Worm (Caenorhabditis elegans) whole organism, young adult: ENCODE results near the gene rpac-19.

ENCODE experiments used
- B0019.2 ChIP-seq: fragments of 200-800 bp; sonication (Bioruptor generic); conservative IDR thresholded peaks from 2 replicates; pipeline ENCODE4 v1.3.6; 2022; ENCODE audit warnings: missing genetic modification reagents, missing genetic modification characterization, missing compliant biosample characterization
- B0261.1 ChIP-seq: sonication (generic microtip); optimal IDR thresholded peaks from 2 replicates; lab custom pipeline; 2016; ENCODE audit warnings: mild to moderate bottlenecking, missing genetic modification characterization, moderate library complexity, missing compliant biosample characterization
- D2030.7 ChIP-seq: fragments of 200-800 bp; sonication (Bioruptor generic); IDR thresholded peaks from 2 replicates; pipeline ENCODE4 v1.3.6; 2022; ENCODE audit warnings: missing genetic modification reagents, missing genetic modification characterization, missing compliant biosample characterization
- F22D6.2 ChIP-seq: sonication (generic microtip); optimal IDR thresholded peaks from 2 replicates; lab custom pipeline; 2016; ENCODE audit warnings: mild to moderate bottlenecking, missing genetic modification characterization, missing compliant biosample characterization
- F33H1.4 ChIP-seq: fragments of 200-800 bp; sonication (Bioruptor generic); IDR thresholded peaks from 2 replicates; pipeline ENCODE4 v1.3.6; 2022; ENCODE audit warnings: missing genetic modification reagents, missing genetic modification characterization, missing compliant biosample characterization
- F37B4.10 ChIP-seq: fragments of 200-800 bp; sonication (Bioruptor generic); IDR thresholded peaks from 2 replicates; pipeline ENCODE4 v1.3.6; 2022; ENCODE audit warnings: missing genetic modification characterization, missing compliant biosample characterization
- F57C9.4 ChIP-seq: sonication (generic microtip); optimal IDR thresholded peaks from 2 replicates; lab custom pipeline; 2017; ENCODE audit warnings: mild to moderate bottlenecking, missing genetic modification characterization, missing compliant biosample characterization
- Y53G8AR.9 ChIP-seq: fragments of 200-800 bp; sonication (Bioruptor generic); conservative IDR thresholded peaks from 2 replicates; pipeline ENCODE4 v1.3.6; 2022; ENCODE audit warnings: missing genetic modification reagents, missing genetic modification characterization, missing compliant biosample characterization
- Y95B8A.8 ChIP-seq: fragments of 200-800 bp; sonication (Bioruptor generic); IDR thresholded peaks from 2 replicates; pipeline ENCODE4 v1.3.6; 2022; ENCODE audit warnings: missing genetic modification reagents, missing genetic modification characterization, missing compliant biosample characterization
- ZK185.1 ChIP-seq: sonication (generic microtip); optimal IDR thresholded peaks from 2 replicates; lab custom pipeline; 2016; ENCODE audit warnings: mild to moderate bottlenecking, missing genetic modification characterization, missing compliant biosample characterization; ENCODE audit not compliant: poor library complexity, severe bottlenecking
- aptf-3 ChIP-seq: fragments of 200-800 bp; sonication (Bioruptor generic); IDR thresholded peaks from 2 replicates; pipeline ENCODE4 v1.3.6; 2022; ENCODE audit warnings: missing genetic modification characterization, missing compliant biosample characterization
- atf-7 ChIP-seq: sonication (generic microtip); optimal IDR thresholded peaks from 2 replicates; lab custom pipeline; 2017; ENCODE audit warnings: mild to moderate bottlenecking, missing genetic modification characterization, missing compliant biosample characterization
- athp-1 ChIP-seq: sonication (generic microtip); optimal IDR thresholded peaks from 2 replicates; lab custom pipeline; 2017; ENCODE audit warnings: mild to moderate bottlenecking, missing genetic modification characterization, missing compliant biosample characterization
- bed-2 ChIP-seq: fragments of 200-800 bp; sonication (Bioruptor generic); IDR thresholded peaks from 2 replicates; pipeline ENCODE4 v1.3.6; 2022; ENCODE audit warnings: missing genetic modification reagents, missing genetic modification characterization, missing compliant biosample characterization
- cebp-1 ChIP-seq, 2 experiments: fragments of 200-800 bp in 1 of 2; sonication (Bioruptor generic) in 1 of 2; sonication (generic microtip) in 1 of 2; IDR thresholded peaks in 1 of 2; optimal IDR thresholded peaks in 1 of 2; 2 replicates each; pipeline versions ENCODE4 v1.3.6 to Lab custom; 2017 to 2022; ENCODE audit warnings: missing compliant biosample characterization in 2 of 2, missing genetic modification characterization in 2 of 2, mild to moderate bottlenecking in 1 of 2, missing genetic modification reagents in 1 of 2, moderate library complexity in 1 of 2
- ceh-79 ChIP-seq: sonication (generic microtip); optimal IDR thresholded peaks from 2 replicates; lab custom pipeline; 2017; ENCODE audit warnings: mild to moderate bottlenecking, missing genetic modification characterization, missing compliant biosample characterization
- ceh-91 ChIP-seq: fragments of 200-800 bp; sonication (Bioruptor generic); IDR thresholded peaks from 2 replicates; pipeline ENCODE4 v1.3.6; 2022; ENCODE audit warnings: missing genetic modification reagents, missing genetic modification characterization, missing compliant biosample characterization
- die-1 ChIP-seq: sonication (generic microtip); optimal IDR thresholded peaks from 2 replicates; lab custom pipeline; 2016; ENCODE audit warnings: missing genotype, mild to moderate bottlenecking, missing genetic modification characterization, missing compliant biosample characterization
- fkh-3 ChIP-seq: sonication (generic microtip); optimal IDR thresholded peaks from 2 replicates; lab custom pipeline; 2016; ENCODE audit warnings: mild to moderate bottlenecking, missing genetic modification characterization, missing compliant biosample characterization
- hlh-12 ChIP-seq: sonication (generic microtip); optimal IDR thresholded peaks from 2 replicates; lab custom pipeline; 2016; ENCODE audit warnings: missing genetic modification characterization, missing compliant biosample characterization
- hlh-26 ChIP-seq: fragments of 200-800 bp; sonication (Bioruptor generic); conservative IDR thresholded peaks from 2 replicates; pipeline ENCODE4 v1.3.6; 2022; ENCODE audit warnings: missing genetic modification reagents, missing genetic modification characterization, missing compliant biosample characterization
- hmg-20 ChIP-seq: fragments of 200-800 bp; sonication (Bioruptor generic); IDR thresholded peaks from 2 replicates; pipeline ENCODE4 v1.3.6; 2022; ENCODE audit warnings: missing genetic modification reagents, missing genetic modification characterization, missing compliant biosample characterization
- hrde-1 ChIP-seq: sonication (generic microtip); optimal IDR thresholded peaks from 2 replicates; lab custom pipeline; 2016; ENCODE audit warnings: missing genetic modification characterization, mild to moderate bottlenecking, missing compliant biosample characterization, moderate library complexity, missing genotype, missing genetic modification reagents, borderline replicate concordance
- hsf-1 ChIP-seq: fragments of 200-800 bp; sonication (Bioruptor generic); IDR thresholded peaks from 2 replicates; pipeline ENCODE4 v1.3.6; 2022; ENCODE audit warnings: missing genetic modification reagents, missing genetic modification characterization, missing compliant biosample characterization
- let-607 ChIP-seq, 2 experiments: fragments of 200-800 bp in 1 of 2; sonication (Bioruptor generic) in 1 of 2; sonication (generic microtip) in 1 of 2; optimal IDR thresholded peaks; 2 replicates each; lab custom pipeline; 2016 to 2018; ENCODE audit warnings: mild to moderate bottlenecking in 2 of 2, missing compliant biosample characterization in 2 of 2, missing genetic modification characterization in 2 of 2, moderate library complexity in 2 of 2, missing genotype in 1 of 2
- lir-1 ChIP-seq: fragments of 200-800 bp; sonication (Bioruptor generic); conservative IDR thresholded peaks from 2 replicates; pipeline ENCODE4 v1.3.6; 2022; ENCODE audit warnings: missing genetic modification reagents, missing genetic modification characterization, missing compliant biosample characterization
- madf-6 ChIP-seq: fragments of 200-800 bp; sonication (Bioruptor generic); IDR thresholded peaks from 2 replicates; pipeline ENCODE4 v1.3.6; 2022; ENCODE audit warnings: missing genetic modification reagents, missing genetic modification characterization, missing compliant biosample characterization
- madf-8 ChIP-seq: fragments of 200-800 bp; sonication (Bioruptor generic); conservative IDR thresholded peaks from 2 replicates; pipeline ENCODE4 v1.3.6; 2022; ENCODE audit warnings: missing genetic modification reagents, missing genetic modification characterization, missing compliant biosample characterization
- nhr-120 ChIP-seq: fragments of 200-800 bp; sonication (Bioruptor generic); IDR thresholded peaks from 2 replicates; pipeline ENCODE4 v1.3.6; 2022; ENCODE audit warnings: missing genetic modification characterization, missing compliant biosample characterization
- nhr-27 ChIP-seq: fragments of 200-800 bp; sonication (Bioruptor generic); optimal IDR thresholded peaks from 2 replicates; lab custom pipeline; 2018; ENCODE audit warnings: mild to moderate bottlenecking, missing genetic modification characterization, moderate library complexity, missing compliant biosample characterization
- nhr-80 ChIP-seq: sonication (generic microtip); optimal IDR thresholded peaks from 2 replicates; lab custom pipeline; 2016; ENCODE audit warnings: missing genetic modification characterization, missing compliant biosample characterization
- rpc-1 ChIP-seq, 2 experiments: fragments of 150-350 bp in 1 of 2; sonication (generic microtip) in 1 of 2; optimal IDR thresholded peaks; 2 replicates each; lab custom pipeline; 2014 to 2018; ENCODE audit warnings: missing biosample characterization in 1 of 2, missing genetic modification characterization in 1 of 2, missing genetic modification reagents in 1 of 2, missing genotype in 1 of 2
- snpc-1.1 ChIP-seq: sonication (generic microtip); optimal IDR thresholded peaks from 2 replicates; lab custom pipeline; 2017; ENCODE audit warnings: missing genetic modification characterization, mild to moderate bottlenecking, missing compliant biosample characterization, antibody characterized with exemption, moderate library complexity, missing genotype, missing genetic modification reagents; ENCODE audit not compliant: insufficient read depth
- snpc-1.3 ChIP-seq: sonication (generic microtip); optimal IDR thresholded peaks from 2 replicates; lab custom pipeline; 2017; ENCODE audit warnings: missing genetic modification characterization, mild to moderate bottlenecking, missing compliant biosample characterization, antibody characterized with exemption, moderate library complexity, missing genotype, missing genetic modification reagents; ENCODE audit not compliant: insufficient read depth
- tbp1 ChIP-seq: fragments of 200-800 bp; sonication (Bioruptor generic); optimal IDR thresholded peaks from 2 replicates; lab custom pipeline; 2018; ENCODE audit warnings: mild to moderate bottlenecking, missing genetic modification characterization, missing compliant biosample characterization
- tbx-9 ChIP-seq: sonication (generic microtip); optimal IDR thresholded peaks from 2 replicates; lab custom pipeline; 2016; ENCODE audit warnings: borderline replicate concordance, missing genetic modification characterization, inconsistent platforms, missing compliant biosample characterization
- zfh-2 ChIP-seq: fragments of 200-800 bp; sonication (Bioruptor generic); conservative IDR thresholded peaks from 2 replicates; pipeline ENCODE4 v1.3.6; 2022; ENCODE audit warnings: missing genetic modification reagents, missing genetic modification characterization, missing compliant biosample characterization
- zim-3 ChIP-seq: sonication (generic microtip); optimal IDR thresholded peaks from 2 replicates; lab custom pipeline; 2017; ENCODE audit warnings: mild to moderate bottlenecking, missing genetic modification characterization, moderate library complexity, missing compliant biosample characterization
- ztf-25 ChIP-seq: fragments of 200-800 bp; sonication (Bioruptor generic); IDR thresholded peaks from 2 replicates; pipeline ENCODE4 v1.3.6; 2022; ENCODE audit warnings: missing genetic modification reagents, missing genetic modification characterization, missing compliant biosample characterization
- ztf-28 ChIP-seq: fragments of 200-800 bp; sonication (Bioruptor generic); IDR thresholded peaks from 2 replicates; pipeline ENCODE4 v1.3.6; 2022; ENCODE audit warnings: missing genetic modification reagents, missing genetic modification characterization, missing compliant biosample characterization
- ztf-3 ChIP-seq: fragments of 200-800 bp; sonication (Bioruptor generic); optimal IDR thresholded peaks from 2 replicates; lab custom pipeline; 2018; ENCODE audit warnings: mild to moderate bottlenecking, missing genetic modification characterization, missing compliant biosample characterization

rpac-19 gene

ce11 chrIII:9619079-9619761 lies 10.5 kb downstream of the rpac-19 start, which contains the start of gene hlh-11 (continued):
- TF ChIP-seq zfh-2 (GFP tag; lab: Robert Waterston, UW) (peak; percentile 98), hmg-20 (no peak), F57C9.4 (tag; lab: Kevin White, UChicago) (no peak), F33H1.4 (GFP tag; lab: Robert Waterston, UW) (no peak), ceh-91 (GFP tag; lab: Robert Waterston, UW) (no peak), B0261.1 (tag; lab: Kevin White, UChicago) (no peak), B0019.2 (no peak), hlh-12 (tag; lab: Kevin White, UChicago) (no peak), die-1 (peak; percentile 72), ceh-79 (no peak), Y95B8A.8 (GFP tag; lab: Robert Waterston, UW) (no peak), tbp1 (GFP tag; lab: Kevin White, UChicago) (peak; percentile 43), aptf-3 (GFP tag; lab: Robert Waterston, UW) (no peak), hsf-1 (0 out of 2 replicates have a peak, but pooled peaks have one; percentile 33), tbx-9 (tag; lab: Kevin White, UChicago) (no peak), atf-7 (peak; percentile 52), ztf-3 (GFP tag; lab: Kevin White, UChicago) (peak; percentile 33), madf-6 (GFP tag; lab: Robert Waterston, UW) (no peak), F37B4.10 (no peak), lir-1 (GFP tag; lab: Robert Waterston, UW) (0 out of 2 replicates have a peak, but pooled peaks have one; percentile 33), hrde-1 (tag; lab: Kevin White, UChicago) (no peak), Y53G8AR.9 (GFP tag; lab: Robert Waterston, UW) (no peak; the same call in 1 of the 2 replicates), nhr-27 (tag; lab: Kevin White, UChicago) (no peak), ZK185.1 (tag; lab: Kevin White, UChicago) (peak; percentile 92), cebp-1 (GFP tag; IDR thresholded peaks at IDR 0.05; lab: Robert Waterston, UW) (peak; percentile 30; the same call in 1 of the 2 replicates), cebp-1 (tag; optimal IDR thresholded peaks at IDR 0.05; lab: Kevin White, UChicago) (peak; percentile 85), rpc-1 (optimal IDR thresholded peaks at IDR 0.05; lab: Kevin White, UChicago) (no peak), rpc-1 (tag; optimal IDR thresholded peaks at IDR 0.05; lab: Kevin White, UChicago) (no peak), madf-8 (GFP tag; lab: Robert Waterston, UW) (no peak), nhr-120 (GFP tag; lab: Robert Waterston, UW) (no peak), zim-3 (tag; lab: Kevin White, UChicago) (no peak), bed-2 (no peak), snpc-1.3 (tag; lab: Kevin White, UChicago) (peak; percentile 32), fkh-3 (no peak), athp-1 (tag; lab: Kevin White, UChicago) (peak; percentile 63), let-607 (tag; optimal IDR thresholded peaks at IDR 0.05; lab: Kevin White, UChicago) (peak; percentile 16 to 68), nhr-80 (tag; lab: Kevin White, UChicago) (peak; percentile 95), ztf-28 (no peak), hlh-26 (GFP tag; lab: Robert Waterston, UW) (no peak), F22D6.2 (peak; percentile 73), snpc-1.1 (no peak), D2030.7 (GFP tag; lab: Robert Waterston, UW) (no peak), ztf-25 (GFP tag; lab: Robert Waterston, UW) (no peak)
